Fruit fly (Drosophila melanogaster) whole organism, prepupa: ENCODE measurements around the gene eyg.

Experiments
- Blimp-1 ChIP-seq: fragments of 200-800 bp; sonication (Bioruptor generic); optimal IDR thresholded peaks from 3 replicates; lab custom pipeline; 2017; ENCODE audit warnings: missing biosample characterization, missing genetic modification characterization, mild to moderate bottlenecking, moderate library complexity, missing genetic modification reagents
- CG10631 ChIP-seq: fragments of 200-800 bp; sonication (Bioruptor generic); optimal IDR thresholded peaks from 2 replicates; lab custom pipeline; 2016; ENCODE audit warnings: missing biosample characterization, missing genetic modification characterization
- CG11294 ChIP-seq: fragments of 200-800 bp; sonication (Bioruptor generic); IDR thresholded peaks from 2 replicates; pipeline ENCODE4 v1.3.6; 2022; ENCODE audit warnings: missing biosample characterization, missing genetic modification characterization
- CG11762 ChIP-seq: fragments of 200-800 bp; sonication (Bioruptor generic); optimal IDR thresholded peaks from 3 replicates; lab custom pipeline; 2016; ENCODE audit warnings: missing biosample characterization, missing genetic modification characterization; ENCODE audit not compliant: insufficient read depth
- CG11902 ChIP-seq: fragments of 200-800 bp; sonication (Bioruptor generic); optimal IDR thresholded peaks from 3 replicates; lab custom pipeline; 2016; ENCODE audit warnings: missing biosample characterization, missing genetic modification characterization
- CG15336 ChIP-seq: fragments of 200-800 bp; sonication (Bioruptor generic); IDR thresholded peaks from 2 replicates; pipeline ENCODE4 v1.3.6; 2022; ENCODE audit warnings: missing biosample characterization, missing genetic modification characterization
- CG31627 ChIP-seq: fragments of 200-800 bp; sonication (Bioruptor generic); optimal IDR thresholded peaks from 3 replicates; lab custom pipeline; 2016; ENCODE audit warnings: missing biosample characterization, missing genetic modification characterization
- CG32006 ChIP-seq: fragments of 200-800 bp; sonication (Bioruptor generic); optimal IDR thresholded peaks from 3 replicates; lab custom pipeline; 2017; ENCODE audit warnings: missing biosample characterization, mild to moderate bottlenecking, missing genetic modification characterization
- CG34406 ChIP-seq: fragments of 200-800 bp; sonication (Bioruptor generic); optimal IDR thresholded peaks from 3 replicates; lab custom pipeline; 2016; ENCODE audit warnings: missing biosample characterization, missing genetic modification characterization
- CG6163 ChIP-seq: fragments of 200-800 bp; sonication (Bioruptor generic); IDR thresholded peaks from 3 replicates; pipeline ENCODE4 v1.3.6; 2022; ENCODE audit warnings: missing biosample characterization, missing genetic modification characterization
- CG6276 ChIP-seq: fragments of 200-800 bp; sonication (Bioruptor generic); optimal IDR thresholded peaks from 2 replicates; lab custom pipeline; 2017; ENCODE audit warnings: missing biosample characterization, mild to moderate bottlenecking, missing genetic modification characterization
- CG8632 ChIP-seq: fragments of 200-800 bp; sonication (Bioruptor generic); optimal IDR thresholded peaks from 3 replicates; lab custom pipeline; 2016; ENCODE audit warnings: missing biosample characterization, missing genetic modification characterization
- CG9139 ChIP-seq: fragments of 200-800 bp; sonication (Bioruptor generic); optimal IDR thresholded peaks from 3 replicates; lab custom pipeline; 2017; ENCODE audit warnings: missing biosample characterization, mild to moderate bottlenecking, missing genetic modification characterization
- Eip75B ChIP-seq: fragments of 200-800 bp; sonication (Bioruptor generic); optimal IDR thresholded peaks from 3 replicates; lab custom pipeline; 2016; ENCODE audit warnings: missing biosample characterization, missing genetic modification characterization
- Eip78C ChIP-seq: fragments of 200-800 bp; sonication (Bioruptor generic); peaks from one replicate; lab custom pipeline; 2016; ENCODE audit warnings: missing biosample characterization, missing genetic modification characterization
- Gug ChIP-seq: fragments of 200-800 bp; sonication (Bioruptor generic); IDR thresholded peaks from 2 replicates; pipeline ENCODE4 v1.3.6; 2022; ENCODE audit warnings: missing biosample characterization, missing genetic modification characterization
- Hr38 ChIP-seq: sonication (Bioruptor generic); optimal IDR thresholded peaks from 2 replicates; lab custom pipeline; 2016; ENCODE audit warnings: missing biosample characterization, missing genetic modification characterization
- Hr4 ChIP-seq: fragments of 200-800 bp; sonication (Bioruptor generic); optimal IDR thresholded peaks from 3 replicates; lab custom pipeline; 2016; ENCODE audit warnings: missing biosample characterization, missing genetic modification characterization
- Lpt ChIP-seq: fragments of 200-800 bp; sonication (Bioruptor generic); optimal IDR thresholded peaks from 3 replicates; lab custom pipeline; 2016; ENCODE audit warnings: missing biosample characterization, missing genetic modification characterization
- Met ChIP-seq: fragments of 200-800 bp; sonication (Bioruptor generic); optimal IDR thresholded peaks from 3 replicates; lab custom pipeline; 2016; ENCODE audit warnings: missing biosample characterization, missing genetic modification characterization
- OdsH ChIP-seq: fragments of 200-800 bp; sonication (Bioruptor generic); optimal IDR thresholded peaks from 3 replicates; lab custom pipeline; 2016; ENCODE audit warnings: missing biosample characterization, missing genetic modification characterization
- Smox ChIP-seq: fragments of 200-800 bp; sonication (Bioruptor generic); optimal IDR thresholded peaks from 3 replicates; lab custom pipeline; 2016; ENCODE audit warnings: missing biosample characterization, missing genetic modification characterization
- Sox102F ChIP-seq: fragments of 200-800 bp; sonication (Bioruptor generic); optimal IDR thresholded peaks from 2 replicates; lab custom pipeline; 2016; ENCODE audit warnings: missing biosample characterization, mild to moderate bottlenecking, missing genetic modification characterization
- Sox14 ChIP-seq: fragments of 200-800 bp; sonication (Bioruptor generic); optimal IDR thresholded peaks from 3 replicates; lab custom pipeline; 2016; ENCODE audit warnings: missing biosample characterization, missing genetic modification characterization
- Sox15 ChIP-seq: fragments of 200-800 bp; sonication (Bioruptor generic); optimal IDR thresholded peaks from 3 replicates; lab custom pipeline; 2016; ENCODE audit warnings: missing biosample characterization, missing genetic modification characterization
- cyc ChIP-seq: fragments of 200-800 bp; sonication (Bioruptor generic); optimal IDR thresholded peaks from 3 replicates; lab custom pipeline; 2016; ENCODE audit warnings: missing biosample characterization, missing genetic modification characterization
- dac ChIP-seq: fragments of 200-800 bp; sonication (Bioruptor generic); optimal IDR thresholded peaks from 2 replicates; lab custom pipeline; 2017; ENCODE audit warnings: missing biosample characterization, mild to moderate bottlenecking, missing genetic modification characterization
- dsx ChIP-seq: fragments of 200-800 bp; optimal IDR thresholded peaks from 3 replicates; lab custom pipeline; 2019; ENCODE audit warnings: missing biosample characterization, mild to moderate bottlenecking, missing genetic modification characterization, moderate library complexity; ENCODE audit not compliant: poor library complexity, severe bottlenecking
- eg ChIP-seq: fragments of 200-800 bp; sonication (Bioruptor generic); IDR thresholded peaks from 3 replicates; pipeline ENCODE4 v1.3.6; 2022; ENCODE audit warnings: missing biosample characterization, missing genetic modification characterization
- fd59A ChIP-seq: fragments of 200-800 bp; sonication (Bioruptor generic); optimal IDR thresholded peaks from 2 replicates; lab custom pipeline; 2017; ENCODE audit warnings: missing biosample characterization, mild to moderate bottlenecking, missing genetic modification characterization, missing genetic modification reagents
- fd85E ChIP-seq: fragments of 200-800 bp; sonication (Bioruptor generic); optimal IDR thresholded peaks from 3 replicates; lab custom pipeline; 2016; ENCODE audit warnings: missing biosample characterization, missing genetic modification characterization
- fkh ChIP-seq: fragments of 200-800 bp; sonication (Bioruptor generic); optimal IDR thresholded peaks from 3 replicates; lab custom pipeline; 2017; ENCODE audit warnings: missing biosample characterization, mild to moderate bottlenecking, missing genetic modification characterization, moderate library complexity
- lz ChIP-seq: fragments of 200-800 bp; sonication (Bioruptor generic); optimal IDR thresholded peaks from 3 replicates; lab custom pipeline; 2016; ENCODE audit warnings: missing biosample characterization, missing genetic modification characterization
- net ChIP-seq: fragments of 200-800 bp; sonication (Bioruptor generic); optimal IDR thresholded peaks from 3 replicates; lab custom pipeline; 2016; ENCODE audit warnings: missing biosample characterization, missing genetic modification characterization
- pdm3 ChIP-seq: fragments of 200-800 bp; sonication (Bioruptor generic); optimal IDR thresholded peaks from 3 replicates; lab custom pipeline; 2016; ENCODE audit warnings: missing biosample characterization, missing genetic modification characterization
- salr ChIP-seq, 2 experiments: fragments of 200-800 bp; sonication (Bioruptor generic); optimal IDR thresholded peaks; 3 replicates each; lab custom pipeline; 2016 to 2018; ENCODE audit warnings: missing biosample characterization in 2 of 2, missing genetic modification characterization in 2 of 2, mild to moderate bottlenecking in 1 of 2
- spab ChIP-seq: fragments of 200-800 bp; sonication (Bioruptor generic); optimal IDR thresholded peaks from 2 replicates; lab custom pipeline; 2017; ENCODE audit warnings: missing biosample characterization, mild to moderate bottlenecking, missing genetic modification characterization, missing genetic modification reagents
- ss ChIP-seq, 2 experiments: fragments of 200-800 bp; sonication (Bioruptor generic); optimal IDR thresholded peaks; 2 replicates in 1 of 2; 3 replicates in 1 of 2; lab custom pipeline; 2017 to 2018; ENCODE audit warnings: mild to moderate bottlenecking in 2 of 2, missing biosample characterization in 2 of 2, missing genetic modification characterization in 2 of 2, moderate library complexity in 1 of 2
- svp ChIP-seq: fragments of 200-800 bp; sonication (Bioruptor generic); peaks from one replicate; lab custom pipeline; 2016; ENCODE audit warnings: missing biosample characterization, missing genetic modification characterization
- topi ChIP-seq: fragments of 200-800 bp; sonication (Bioruptor generic); optimal IDR thresholded peaks from 3 replicates; lab custom pipeline; 2016; ENCODE audit warnings: missing biosample characterization, missing genetic modification characterization

The eyg gene

dm6 chr3L:12469684-12470083 is 1.9 kb upstream of the eyg start, which contains the start of gene CG32102:
Gene CG32102 (minus strand): TSS chr3L:12469784.
- TF ChIP-seq CG15336 (GFP tag; lab: Robert Waterston, UW): no peak
- no peak for TF ChIP-seq pdm3 (GFP tag; lab: Kevin White, UChicago)
- no peak for TF ChIP-seq CG6276 (GFP tag; lab: Kevin White, UChicago)
- no peak for TF ChIP-seq Hr4

DNA sequence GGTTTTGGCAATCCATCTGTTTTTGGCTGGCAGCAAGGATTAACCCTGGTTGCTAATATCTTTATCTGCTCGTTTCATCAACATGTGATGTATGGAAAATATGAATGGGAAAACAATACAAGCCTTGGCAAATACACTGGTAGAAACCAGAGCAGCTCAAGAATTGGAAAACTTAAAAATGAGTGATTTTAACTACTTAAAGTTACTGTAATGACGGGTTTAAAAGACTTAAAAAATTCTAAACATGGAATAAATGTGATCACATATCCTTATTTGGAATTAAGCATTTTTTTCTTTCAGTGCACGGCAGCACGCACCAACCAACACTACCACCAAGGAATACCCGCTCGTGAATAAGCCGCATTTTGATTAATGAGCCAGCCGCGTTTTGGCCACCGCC is 2.6 kb downstream of the eyg start:
- TF ChIP-seq OdsH (GFP tag; lab: Kevin White, UChicago) (no peak), CG11762 (GFP tag; lab: Kevin White, UChicago) (no peak), ss (GFP tag; optimal IDR thresholded peaks at IDR 0.05; lab: Kevin White, UChicago) (no peak), Sox102F (GFP tag; lab: Kevin White, UChicago) (no peak), cyc (GFP tag; lab: Kevin White, UChicago) (peak; percentile 47), topi (peak; percentile 31), CG8632 (no peak), Met (GFP tag; lab: Kevin White, UChicago) (no peak), Eip78C (peak; percentile 64)

- TF ChIP-seq Eip75B (no peak), ss (GFP tag; optimal IDR thresholded peaks at IDR 0.05; lab: Kevin White, UChicago) (no peak), fd85E (GFP tag; lab: Kevin White, UChicago) (no peak), CG8632 (no peak), Smox (GFP tag; lab: Kevin White, UChicago) (no peak), Sox15 (GFP tag; lab: Kevin White, UChicago) (no peak), CG9139 (GFP tag; lab: Kevin White, UChicago) (no peak), CG34406 (GFP tag; lab: Kevin White, UChicago) (no peak), svp (GFP tag; lab: Kevin White, UChicago) (no peak)
Observed at dm6 chr3L:12463580-12463979, 4.2 kb downstream of the eyg start.

- TF ChIP-seq Eip78C (no peak), CG6163 (GFP tag; lab: Robert Waterston, UW) (no peak), spab (GFP tag; lab: Kevin White, UChicago) (no peak), Hr38 (GFP tag; lab: Kevin White, UChicago) (no peak), CG8632 (no peak), svp (GFP tag; lab: Kevin White, UChicago) (no peak)
- TF ChIP-seq, all 60 proteins: peak for 0
Observed at dm6 chr3L:12461953-12462352, 5.9 kb downstream of the eyg start.

dm6 chr3L:12456916-12457662 is 10.7 kb downstream of the eyg start:
- TF ChIP-seq Sox14 (GFP tag; lab: Kevin White, UChicago) (peak; percentile 50), lz (GFP tag; lab: Kevin White, UChicago) (peak; percentile 40), CG31627 (GFP tag; lab: Kevin White, UChicago) (peak; percentile 41), net (peak; percentile 38), CG11902 (GFP tag; lab: Kevin White, UChicago) (peak; percentile 26), CG9139 (GFP tag; lab: Kevin White, UChicago) (peak; percentile 36), salr (GFP tag; optimal IDR thresholded peaks at IDR 0.05; lab: Kevin White, UChicago) (peak in 1 of 2 experiments; percentile 63), CG8632 (peak; percentile 50), dac (GFP tag; lab: Kevin White, UChicago) (no peak), Gug (GFP tag; lab: Robert Waterston, UW) (no peak), CG15336 (GFP tag; lab: Robert Waterston, UW) (peak; percentile 40; the same call in 1 of the 2 replicates), ss (GFP tag; optimal IDR thresholded peaks at IDR 0.05; lab: Kevin White, UChicago) (peak; percentile 29 to 60), eg (no peak), Eip75B (peak; percentile 48), CG34406 (GFP tag; lab: Kevin White, UChicago) (peak; percentile 66), cyc (GFP tag; lab: Kevin White, UChicago) (peak; percentile 47), OdsH (GFP tag; lab: Kevin White, UChicago) (peak; percentile 63), Lpt (GFP tag; lab: Kevin White, UChicago) (peak; percentile 55), topi (peak; percentile 53), fkh (peak; percentile 31), dsx (GFP tag; lab: Kevin White, UChicago) (peak; percentile 66), CG32006 (GFP tag; lab: Kevin White, UChicago) (peak; percentile 71), Sox15 (GFP tag; lab: Kevin White, UChicago) (peak; percentile 26), svp (GFP tag; lab: Kevin White, UChicago) (peak; percentile 73), Blimp-1 (no peak), fd59A (peak; percentile 55), CG11762 (GFP tag; lab: Kevin White, UChicago) (peak; percentile 52), CG11294 (GFP tag; lab: Robert Waterston, UW) (no peak), CG10631 (peak; percentile 61)
